Worm (Caenorhabditis elegans) whole organism, L4 larva: Measurements from ENCODE around the gene K10D11.4.

Source experiments
- F37D6.2 ChIP-seq: sonication (generic microtip); optimal IDR thresholded peaks from 2 replicates; lab custom pipeline; 2016; ENCODE audit warnings: mild to moderate bottlenecking, missing genetic modification characterization, missing compliant biosample characterization
- F49E8.2 ChIP-seq: sonication (generic microtip); optimal IDR thresholded peaks from 2 replicates; lab custom pipeline; 2016; ENCODE audit warnings: missing compliant biosample characterization, mild to moderate bottlenecking, missing genetic modification characterization, borderline replicate concordance
- R02D3.7 ChIP-seq: fragments of 150-350 bp; sonication (generic microtip); optimal IDR thresholded peaks from 3 replicates; lab custom pipeline; 2014; ENCODE audit warnings: missing biosample characterization, missing genetic modification characterization
- T26A8.4 ChIP-seq: fragments of 200-800 bp; sonication (Bioruptor generic); IDR thresholded peaks from 2 replicates; pipeline ENCODE4 v1.3.6; 2022; ENCODE audit warnings: missing genetic modification characterization, missing compliant biosample characterization
- ZK337.2 ChIP-seq: fragments of 200-800 bp; sonication (Bioruptor generic); IDR thresholded peaks from 2 replicates; pipeline ENCODE4 v1.3.6; 2022; ENCODE audit warnings: missing genetic modification reagents, missing genetic modification characterization, missing compliant biosample characterization
- aha-1 ChIP-seq: fragments of 150-350 bp; peaks from one replicate; lab custom pipeline; 2014; ENCODE audit warnings: missing biosample characterization, missing genetic modification characterization
- attf-4 ChIP-seq: sonication (generic microtip); optimal IDR thresholded peaks from 3 replicates; lab custom pipeline; 2017; ENCODE audit warnings: missing biosample characterization, missing genetic modification characterization
- ceh-28 ChIP-seq: fragments of 150-350 bp; optimal IDR thresholded peaks from 2 replicates; lab custom pipeline; 2014; ENCODE audit warnings: missing biosample characterization, missing genetic modification reagents, missing genetic modification characterization
- ceh-32 ChIP-seq: sonication (generic microtip); optimal IDR thresholded peaks from 2 replicates; lab custom pipeline; 2016; ENCODE audit warnings: mild to moderate bottlenecking, missing genetic modification characterization, missing compliant biosample characterization; ENCODE audit not compliant: poor library complexity
- ceh-82 ChIP-seq: sonication (generic microtip); optimal IDR thresholded peaks from 2 replicates; lab custom pipeline; 2017; ENCODE audit warnings: missing biosample characterization, missing genetic modification characterization
- ctbp-1 ChIP-seq: fragments of 200-800 bp; sonication (Bioruptor generic); IDR thresholded peaks from 2 replicates; pipeline ENCODE4 v1.3.6; 2022; ENCODE audit warnings: missing genetic modification reagents, missing genetic modification characterization, missing compliant biosample characterization
- daf-19 ChIP-seq: fragments of 200-800 bp; sonication (Bioruptor generic); conservative IDR thresholded peaks from 2 replicates; pipeline ENCODE4 v1.3.6; 2022; ENCODE audit warnings: missing genetic modification characterization, missing compliant biosample characterization
- dmd-8 ChIP-seq: fragments of 200-800 bp; sonication (Bioruptor generic); IDR thresholded peaks from 2 replicates; pipeline ENCODE4 v1.3.6; 2022; ENCODE audit warnings: missing genetic modification characterization, missing compliant biosample characterization
- duxl-1 ChIP-seq: sonication (generic microtip); optimal IDR thresholded peaks from 2 replicates; lab custom pipeline; 2016; ENCODE audit warnings: mild to moderate bottlenecking, missing genetic modification characterization, moderate library complexity, missing compliant biosample characterization; ENCODE audit not compliant: poor library complexity
- egl-27 ChIP-seq: sonication (generic microtip); optimal IDR thresholded peaks from 3 replicates; lab custom pipeline; 2017; ENCODE audit warnings: missing biosample characterization, missing genetic modification reagents, missing genetic modification characterization
- egl-43 ChIP-seq: fragments of 200-800 bp; sonication (Bioruptor generic); IDR thresholded peaks from 2 replicates; pipeline ENCODE4 v1.3.6; 2022; ENCODE audit warnings: missing genetic modification reagents, missing genetic modification characterization, missing compliant biosample characterization
- fkh-10 ChIP-seq: fragments of 150-350 bp; optimal IDR thresholded peaks from 2 replicates; lab custom pipeline; 2014; ENCODE audit warnings: missing biosample characterization, missing genetic modification reagents, missing genetic modification characterization
- jun-1 ChIP-seq: fragments of 150-350 bp; optimal IDR thresholded peaks from 2 replicates; lab custom pipeline; 2014; ENCODE audit warnings: missing biosample characterization, missing genetic modification reagents, missing genetic modification characterization
- lin-15B ChIP-seq: fragments of 150-350 bp; sonication (generic microtip); optimal IDR thresholded peaks from 3 replicates; lab custom pipeline; 2014; ENCODE audit warnings: missing biosample characterization, missing genetic modification characterization
- lsy-2 ChIP-seq, 2 experiments: fragments of 150-350 bp in 1 of 2; sonication (generic microtip) in 1 of 2; optimal IDR thresholded peaks; 2 replicates each; lab custom pipeline; 2014 to 2017; ENCODE audit warnings: missing biosample characterization in 2 of 2, missing genetic modification characterization in 2 of 2
- madf-5 ChIP-seq, 2 experiments: fragments of 200-800 bp; sonication (Bioruptor generic); IDR thresholded peaks; 2 replicates each; pipeline ENCODE4 v1.3.6; 2022; ENCODE audit warnings: missing compliant biosample characterization in 2 of 2, missing genetic modification characterization in 2 of 2
- mdl-1 ChIP-seq, 2 experiments: fragments of 150-350 bp in 1 of 2; sonication (generic microtip) in 1 of 2; optimal IDR thresholded peaks; 2 replicates each; lab custom pipeline; 2014 to 2017; ENCODE audit warnings: missing biosample characterization in 2 of 2, missing genetic modification characterization in 2 of 2
- mes-2 ChIP-seq: sonication (generic microtip); optimal IDR thresholded peaks from 2 replicates; lab custom pipeline; 2016; ENCODE audit warnings: missing genotype, mild to moderate bottlenecking, missing genetic modification characterization, missing compliant biosample characterization; ENCODE audit not compliant: poor library complexity, severe bottlenecking
- mxl-2 ChIP-seq: fragments of 200-800 bp; sonication (Bioruptor generic); conservative IDR thresholded peaks from 2 replicates; pipeline ENCODE4 v1.3.6; 2022; ENCODE audit warnings: missing genetic modification reagents, missing genetic modification characterization, missing compliant biosample characterization
- nhr-10 ChIP-seq: fragments of 150-350 bp; optimal IDR thresholded peaks from 2 replicates; lab custom pipeline; 2014; ENCODE audit warnings: missing biosample characterization, missing genetic modification characterization
- nhr-42 ChIP-seq: fragments of 200-800 bp; sonication (Bioruptor generic); IDR thresholded peaks from 2 replicates; pipeline ENCODE4 v1.3.6; 2022; ENCODE audit warnings: missing genetic modification characterization, missing compliant biosample characterization
- nhr-6 ChIP-seq: fragments of 150-350 bp; optimal IDR thresholded peaks from 2 replicates; lab custom pipeline; 2014; ENCODE audit warnings: missing biosample characterization, missing genetic modification characterization
- php-3 ChIP-seq: fragments of 200-800 bp; sonication (Bioruptor generic); IDR thresholded peaks from 2 replicates; pipeline ENCODE4 v1.3.6; 2022; ENCODE audit warnings: missing genetic modification reagents, missing genetic modification characterization, missing compliant biosample characterization
- sdz-12 ChIP-seq: fragments of 200-800 bp; sonication (Bioruptor generic); optimal IDR thresholded peaks from 2 replicates; lab custom pipeline; 2018; ENCODE audit warnings: mild to moderate bottlenecking, missing genetic modification characterization, missing compliant biosample characterization
- set-16 ChIP-seq: fragments of 200-800 bp; sonication (Bioruptor generic); IDR thresholded peaks from 2 replicates; pipeline ENCODE4 v1.3.6; 2022; ENCODE audit warnings: missing genetic modification reagents, missing genetic modification characterization, missing compliant biosample characterization
- spr-1 ChIP-seq: sonication (generic microtip); optimal IDR thresholded peaks from 2 replicates; lab custom pipeline; 2016; ENCODE audit warnings: mild to moderate bottlenecking, missing genetic modification characterization, missing compliant biosample characterization
- unc-130 ChIP-seq: sonication (generic microtip); optimal IDR thresholded peaks from 2 replicates; lab custom pipeline; 2016; ENCODE audit warnings: missing genetic modification reagents, missing genetic modification characterization, missing compliant biosample characterization
- unc-39 ChIP-seq: sonication (generic microtip); optimal IDR thresholded peaks from 2 replicates; lab custom pipeline; 2017; ENCODE audit warnings: missing biosample characterization, missing genetic modification characterization
- unc-62 ChIP-seq, 3 experiments: fragments of 150-350 bp in 1 of 3; sonication (generic microtip); optimal IDR thresholded peaks in 2 of 3; peaks in 1 of 3; 1 replicate in 1 of 3; 2 replicates in 2 of 3; lab custom pipeline; 2014 to 2017; ENCODE audit warnings: missing biosample characterization in 3 of 3, missing genetic modification characterization in 3 of 3, missing genetic modification reagents in 3 of 3, missing genotype in 1 of 3
- vab-7 ChIP-seq: fragments of 200-800 bp; sonication (Bioruptor generic); IDR thresholded peaks from 2 replicates; pipeline ENCODE4 v1.3.6; 2022; ENCODE audit warnings: missing genetic modification reagents, missing genetic modification characterization, missing compliant biosample characterization
- zfp-2 ChIP-seq: sonication (generic microtip); optimal IDR thresholded peaks from 2 replicates; lab custom pipeline; 2016; ENCODE audit warnings: mild to moderate bottlenecking, missing genetic modification characterization, missing compliant biosample characterization
- zip-11 ChIP-seq: fragments of 200-800 bp; sonication (Bioruptor generic); IDR thresholded peaks from 2 replicates; pipeline ENCODE4 v1.3.6; 2022; ENCODE audit warnings: missing genetic modification characterization, missing compliant biosample characterization

Gene K10D11.4

ce11 chrIV:12994376-12994775, at the start of gene K10D11.4:
K10D11.4 (minus strand) TSS chrIV:12994476.
- TF ChIP-seq php-3 (GFP tag; lab: Robert Waterston, UW) (no peak), R02D3.7 (no peak), set-16 (GFP tag; lab: Robert Waterston, UW) (no peak), egl-43 (GFP tag; lab: Robert Waterston, UW) (no peak), F37D6.2 (tag; lab: Kevin White, UChicago) (no peak), lsy-2 (tag; optimal IDR thresholded peaks at IDR 0.05; lab: Kevin White, UChicago) (no peak), jun-1 (tag; lab: Kevin White, UChicago) (no peak), ceh-82 (tag; lab: Kevin White, UChicago) (no peak), ZK337.2 (no peak), mxl-2 (no peak), lin-15B (tag; lab: Kevin White, UChicago) (no peak), fkh-10 (GFP tag; lab: Kevin White, UChicago) (no peak), F49E8.2 (tag; lab: Kevin White, UChicago) (no peak), vab-7 (GFP tag; lab: Robert Waterston, UW) (no peak), ctbp-1 (no peak), nhr-42 (GFP tag; lab: Robert Waterston, UW) (no peak), T26A8.4 (GFP tag; lab: Robert Waterston, UW) (no peak), unc-130 (GFP tag; lab: Kevin White, UChicago) (no peak), nhr-10 (tag; lab: Kevin White, UChicago) (no peak), zip-11 (no peak)

- no peak for TF ChIP-seq unc-39 (tag; lab: Kevin White, UChicago)
- TF ChIP-seq ZK337.2, result no peak
- no peak for TF ChIP-seq spr-1 (tag; lab: Kevin White, UChicago)
- TF ChIP-seq sdz-12 (GFP tag; lab: Kevin White, UChicago), result no peak
- TF ChIP-seq unc-62 (GFP tag; optimal IDR thresholded peaks at IDR 0.05 in 1 of 2; lab: Kevin White, UChicago), result no peak
- TF ChIP-seq unc-62 (tag; optimal IDR thresholded peaks at IDR 0.05; lab: Kevin White, UChicago), result no peak
- no peak for TF ChIP-seq attf-4 (tag; lab: Kevin White, UChicago)
Measured at ce11 chrIV:13042091-13042490, 47.8 kb upstream of the K10D11.4 start, which contains the start of gene amt-2. amt-2 (plus strand) TSS chrIV:13042391.

ce11 chrIV:13041486-13041885, 47.2 kb upstream of the K10D11.4 start:
- TF ChIP-seq ceh-32 (tag; lab: Kevin White, UChicago) (no peak), dmd-8 (GFP tag; lab: Robert Waterston, UW) (no peak), ctbp-1 (no peak), aha-1 (tag; lab: Kevin White, UChicago) (no peak), unc-130 (GFP tag; lab: Kevin White, UChicago) (no peak), ceh-28 (tag; lab: Kevin White, UChicago) (no peak), nhr-6 (tag; lab: Kevin White, UChicago) (no peak), egl-43 (GFP tag; lab: Robert Waterston, UW) (no peak), jun-1 (tag; lab: Kevin White, UChicago) (no peak), mes-2 (tag; lab: Kevin White, UChicago) (no peak), zfp-2 (tag; lab: Kevin White, UChicago) (no peak), egl-27 (tag; lab: Kevin White, UChicago) (no peak), daf-19 (GFP tag; lab: Robert Waterston, UW) (no peak), madf-5 (GFP tag; IDR thresholded peaks at IDR 0.05; lab: Robert Waterston, UW) (no peak), mdl-1 (tag; optimal IDR thresholded peaks at IDR 0.05; lab: Kevin White, UChicago) (no peak), duxl-1 (no peak)
